Worm (Caenorhabditis elegans) whole organism, L2 larva: ENCODE measurements around the gene nhr-198.

ENCODE experiments used
- ZK546.5 ChIP-seq: sonication (generic microtip); optimal IDR thresholded peaks from 2 replicates; lab custom pipeline; 2017; ENCODE audit warnings: missing biosample characterization, missing genetic modification characterization
- fos-1 ChIP-seq: fragments of 150-350 bp; optimal IDR thresholded peaks from 2 replicates; lab custom pipeline; 2014; ENCODE audit warnings: missing biosample characterization, missing genetic modification characterization
- nhr-11 ChIP-seq: fragments of 150-350 bp; optimal IDR thresholded peaks from 2 replicates; lab custom pipeline; 2014; ENCODE audit warnings: missing biosample characterization, missing genetic modification characterization
- peb-1 ChIP-seq: fragments of 150-350 bp; optimal IDR thresholded peaks from 2 replicates; lab custom pipeline; 2014; ENCODE audit warnings: missing biosample characterization, missing genetic modification characterization
- unc-55 ChIP-seq: fragments of 150-350 bp; sonication (generic microtip); optimal IDR thresholded peaks from 3 replicates; lab custom pipeline; 2014; ENCODE audit warnings: missing biosample characterization, missing genetic modification reagents, missing genetic modification characterization
- unc-62 ChIP-seq: fragments of 150-350 bp; optimal IDR thresholded peaks from 2 replicates; lab custom pipeline; 2014; ENCODE audit warnings: missing biosample characterization, missing genetic modification reagents, missing genetic modification characterization

DNA sequence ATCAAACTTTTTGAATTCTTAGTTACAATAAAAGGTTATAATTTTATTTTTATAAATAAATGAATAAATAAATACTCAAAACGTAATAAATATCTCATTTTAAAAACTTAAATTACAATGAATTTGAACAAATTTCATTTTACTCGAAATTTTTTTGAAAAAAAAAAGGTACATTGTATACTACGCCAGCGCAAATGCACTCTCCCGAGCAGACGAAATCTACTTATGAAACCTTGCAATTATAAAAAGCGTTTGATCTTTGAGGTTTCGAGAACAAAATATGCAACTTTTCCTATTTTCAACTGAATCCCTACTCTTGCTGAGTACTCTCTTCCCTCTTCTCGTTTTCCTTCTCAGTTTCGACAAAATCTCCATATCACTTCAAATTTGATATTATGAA is 6.1 kb upstream of the nhr-198 start, which contains the start of gene nhr-197:
- TF ChIP-seq unc-62 (GFP tag; lab: Kevin White, UChicago) (no peak), unc-55 (GFP tag; lab: Kevin White, UChicago) (no peak), ZK546.5 (tag; lab: Kevin White, UChicago) (no peak), fos-1 (tag; lab: Kevin White, UChicago) (no peak), peb-1 (no peak), nhr-11 (tag; lab: Kevin White, UChicago) (no peak)
